Worm (Caenorhabditis elegans): Measurements from ENCODE around the gene mtrr-1.

Gene mtrr-1

ce11 chrII:9279016-9279415 lies 6.8 kb upstream of the mtrr-1 start:
- no peak for TF ChIP-seq flt-1 (GFP tag; IDR thresholded peaks at IDR 0.05)
- TF ChIP-seq ref-1 (GFP tag; conservative IDR thresholded peaks at IDR 0.05): no peak
- TF ChIP-seq cog-1 (tag; optimal IDR thresholded peaks at IDR 0.05): no peak
- no peak for TF ChIP-seq med-1 (GFP tag; optimal IDR thresholded peaks at IDR 0.05; ENCODE audit: insufficient read depth)
- TF ChIP-seq ztf-23 (GFP tag; IDR thresholded peaks at IDR 0.05): no peak
- no peak for TF ChIP-seq T22C8.4 (GFP tag; IDR thresholded peaks at IDR 0.05)
- TF ChIP-seq tab-1 (GFP tag; IDR thresholded peaks at IDR 0.05): no peak
- no peak for TF ChIP-seq klf-2 (GFP tag; conservative IDR thresholded peaks at IDR 0.05)
- TF ChIP-seq ztf-29 (GFP tag; IDR thresholded peaks at IDR 0.05): no peak

ce11 chrII:9280048-9280772 lies 5.6 kb upstream of the mtrr-1 start, which contains the start of gene gldi-3:
TSS of gene gldi-3 (minus strand) at chrII:9280098.
- TF ChIP-seq klf-2 (GFP tag; conservative IDR thresholded peaks at IDR 0.05) (no peak), ref-1 (GFP tag; conservative IDR thresholded peaks at IDR 0.05) (no peak), T22C8.4 (GFP tag; IDR thresholded peaks at IDR 0.05) (no peak)

- TF ChIP-seq flt-1 (GFP tag; IDR thresholded peaks at IDR 0.05) (no peak), med-1 (GFP tag; optimal IDR thresholded peaks at IDR 0.05; ENCODE audit: insufficient read depth) (no peak), cog-1 (tag; optimal IDR thresholded peaks at IDR 0.05) (no peak), klf-2 (GFP tag; conservative IDR thresholded peaks at IDR 0.05) (no peak), ref-1 (GFP tag; conservative IDR thresholded peaks at IDR 0.05) (no peak), ztf-29 (GFP tag; IDR thresholded peaks at IDR 0.05) (no peak), ztf-23 (GFP tag; IDR thresholded peaks at IDR 0.05) (no peak), T22C8.4 (GFP tag; IDR thresholded peaks at IDR 0.05) (no peak), tab-1 (GFP tag; IDR thresholded peaks at IDR 0.05) (no peak)
These were observed 4.9 kb upstream of the mtrr-1 start for ce11 chrII:9280846-9281245.

- TF ChIP-seq T22C8.4 (GFP tag; IDR thresholded peaks at IDR 0.05) (no peak), ztf-23 (GFP tag; IDR thresholded peaks at IDR 0.05) (no peak), tab-1 (GFP tag; IDR thresholded peaks at IDR 0.05) (no peak), ztf-29 (GFP tag; IDR thresholded peaks at IDR 0.05) (no peak), cog-1 (tag; optimal IDR thresholded peaks at IDR 0.05) (no peak), ref-1 (GFP tag; conservative IDR thresholded peaks at IDR 0.05) (no peak), med-1 (GFP tag; optimal IDR thresholded peaks at IDR 0.05; ENCODE audit: insufficient read depth) (no peak), flt-1 (GFP tag; IDR thresholded peaks at IDR 0.05) (no peak), klf-2 (GFP tag; conservative IDR thresholded peaks at IDR 0.05) (no peak)
These were observed 4.2 kb upstream of the mtrr-1 start for ce11 chrII:9281595-9281994.

ce11 chrII:9282065-9282464 lies 3.7 kb upstream of the mtrr-1 start:
- TF ChIP-seq T22C8.4 (GFP tag; IDR thresholded peaks at IDR 0.05) (no peak), tab-1 (GFP tag; IDR thresholded peaks at IDR 0.05) (no peak), ztf-23 (GFP tag; IDR thresholded peaks at IDR 0.05) (no peak), med-1 (GFP tag; optimal IDR thresholded peaks at IDR 0.05; ENCODE audit: insufficient read depth) (no peak), klf-2 (GFP tag; conservative IDR thresholded peaks at IDR 0.05) (no peak)

- peak; percentile 79 for TF ChIP-seq cog-1 (tag; optimal IDR thresholded peaks at IDR 0.05)
- peak; percentile 90 for TF ChIP-seq T22C8.4 (GFP tag; IDR thresholded peaks at IDR 0.05)
- TF ChIP-seq ref-1 (GFP tag; conservative IDR thresholded peaks at IDR 0.05): no peak
- TF ChIP-seq ztf-29 (GFP tag; IDR thresholded peaks at IDR 0.05): no peak
- TF ChIP-seq tab-1 (GFP tag; IDR thresholded peaks at IDR 0.05): no peak
- TF ChIP-seq med-1 (GFP tag; optimal IDR thresholded peaks at IDR 0.05; ENCODE audit: insufficient read depth): no peak
- TF ChIP-seq klf-2 (GFP tag; conservative IDR thresholded peaks at IDR 0.05): no peak
- TF ChIP-seq ztf-23 (GFP tag; IDR thresholded peaks at IDR 0.05): peak; percentile 58; the same call in 1 of the 2 replicates
- TF ChIP-seq flt-1 (GFP tag; IDR thresholded peaks at IDR 0.05): peak; percentile 66; the same call in 1 of the 2 replicates
These were observed 3.0 kb upstream of the mtrr-1 start for ce11 chrII:9282787-9283186.

- TF ChIP-seq flt-1 (GFP tag; IDR thresholded peaks at IDR 0.05) (no peak), klf-2 (GFP tag; conservative IDR thresholded peaks at IDR 0.05) (no peak), tab-1 (GFP tag; IDR thresholded peaks at IDR 0.05) (no peak), cog-1 (tag; optimal IDR thresholded peaks at IDR 0.05) (no peak), ref-1 (GFP tag; conservative IDR thresholded peaks at IDR 0.05) (no peak)
These were observed 2.0 kb upstream of the mtrr-1 start for ce11 chrII:9283668-9284357.

ce11 chrII:9284358-9285170 lies 1.2 kb upstream of the mtrr-1 start:
- no peak for TF ChIP-seq ztf-23 (GFP tag; IDR thresholded peaks at IDR 0.05)
- no peak for TF ChIP-seq flt-1 (GFP tag; IDR thresholded peaks at IDR 0.05)
- TF ChIP-seq med-1 (GFP tag; optimal IDR thresholded peaks at IDR 0.05; ENCODE audit: insufficient read depth): no peak
- no peak for TF ChIP-seq klf-2 (GFP tag; conservative IDR thresholded peaks at IDR 0.05)
- no peak for TF ChIP-seq tab-1 (GFP tag; IDR thresholded peaks at IDR 0.05)
- TF ChIP-seq ztf-29 (GFP tag; IDR thresholded peaks at IDR 0.05): no peak
- no peak for TF ChIP-seq ref-1 (GFP tag; conservative IDR thresholded peaks at IDR 0.05)
- TF ChIP-seq cog-1 (tag; optimal IDR thresholded peaks at IDR 0.05): no peak
- no peak for TF ChIP-seq T22C8.4 (GFP tag; IDR thresholded peaks at IDR 0.05)

- no peak for TF ChIP-seq klf-2 (GFP tag; conservative IDR thresholded peaks at IDR 0.05)
- no peak for TF ChIP-seq ztf-29 (GFP tag; IDR thresholded peaks at IDR 0.05)
- TF ChIP-seq ref-1 (GFP tag; conservative IDR thresholded peaks at IDR 0.05): no peak
- no peak for TF ChIP-seq ztf-23 (GFP tag; IDR thresholded peaks at IDR 0.05)
- TF ChIP-seq tab-1 (GFP tag; IDR thresholded peaks at IDR 0.05): no peak
These were observed 3.4 kb downstream of the mtrr-1 start for ce11 chrII:9289127-9289526.
